Worm (Caenorhabditis elegans): ENCODE results near the gene C27A7.6.

The C27A7.6 gene

ce11 chrV:12106841-12107240, 23.7 kb downstream of the C27A7.6 start, which contains the start of gene nhr-136:
TSS of gene nhr-136 (plus strand) at chrV:12107141.
- TF ChIP-seq hmg-4 (GFP tag; optimal IDR thresholded peaks at IDR 0.05) (no peak), flt-1 (GFP tag; IDR thresholded peaks at IDR 0.05) (no peak), ama-1 (optimal IDR thresholded peaks at IDR 0.05) (no peak), tbx-37 (GFP tag; conservative IDR thresholded peaks at IDR 0.05) (no peak), ceh-36 (tag; optimal IDR thresholded peaks at IDR 0.05) (no peak), tra-4 (tag; optimal IDR thresholded peaks at IDR 0.05) (no peak), pes-1 (GFP tag; IDR thresholded peaks at IDR 0.05) (no peak), aly-1 (tag; optimal IDR thresholded peaks at IDR 0.05) (no peak)

- TF ChIP-seq ceh-13 (GFP tag; optimal IDR thresholded peaks at IDR 0.05) (no peak), scrt-1 (GFP tag; IDR thresholded peaks at IDR 0.05) (no peak), tra-4 (tag; optimal IDR thresholded peaks at IDR 0.05) (no peak), tbx-37 (GFP tag; conservative IDR thresholded peaks at IDR 0.05) (no peak), pes-1 (GFP tag; IDR thresholded peaks at IDR 0.05) (no peak), aly-1 (tag; optimal IDR thresholded peaks at IDR 0.05) (no peak), flt-1 (GFP tag; IDR thresholded peaks at IDR 0.05) (no peak), hmbx-1 (tag; optimal IDR thresholded peaks at IDR 0.05) (no peak), F13C5.2 (tag; optimal IDR thresholded peaks at IDR 0.05) (no peak), hnd-1 (tag; optimal IDR thresholded peaks at IDR 0.05) (no peak), ets-7 (tag; optimal IDR thresholded peaks at IDR 0.05) (no peak), sea-1 (GFP tag; conservative IDR thresholded peaks at IDR 0.05) (no peak)
These were observed 26.7 kb downstream of the C27A7.6 start, which contains the start of gene nhr-153 for ce11 chrV:12103920-12104319. TSS of gene nhr-153 (plus strand) at chrV:12104220.

- no peak for TF ChIP-seq aly-1 (tag; optimal IDR thresholded peaks at IDR 0.05)
- no peak for TF ChIP-seq F13C5.2 (tag; optimal IDR thresholded peaks at IDR 0.05)
- TF ChIP-seq B0310.2 (tag; optimal IDR thresholded peaks at IDR 0.05), result no peak
- TF ChIP-seq tbx-37 (GFP tag; conservative IDR thresholded peaks at IDR 0.05), result no peak
- no peak for TF ChIP-seq hnd-1 (tag; optimal IDR thresholded peaks at IDR 0.05)
- no peak for TF ChIP-seq tra-4 (tag; optimal IDR thresholded peaks at IDR 0.05)
- no peak for TF ChIP-seq tbx-11 (GFP tag; IDR thresholded peaks at IDR 0.05)
- no peak for TF ChIP-seq ceh-13 (GFP tag; optimal IDR thresholded peaks at IDR 0.05)
- TF ChIP-seq hmg-4 (GFP tag; optimal IDR thresholded peaks at IDR 0.05), result no peak
- TF ChIP-seq sea-1 (GFP tag; conservative IDR thresholded peaks at IDR 0.05), result no peak
- TF ChIP-seq ama-1 (optimal IDR thresholded peaks at IDR 0.05), result no peak
- no peak for TF ChIP-seq ets-7 (tag; optimal IDR thresholded peaks at IDR 0.05)
- TF ChIP-seq flt-1 (GFP tag; IDR thresholded peaks at IDR 0.05), result no peak
- TF ChIP-seq ceh-36 (tag; optimal IDR thresholded peaks at IDR 0.05), result no peak
- no peak for TF ChIP-seq scrt-1 (GFP tag; IDR thresholded peaks at IDR 0.05)
- TF ChIP-seq hmbx-1 (tag; optimal IDR thresholded peaks at IDR 0.05), result no peak
- no peak for TF ChIP-seq pes-1 (GFP tag; IDR thresholded peaks at IDR 0.05)
These were observed 29.7 kb downstream of the C27A7.6 start, which contains the start of gene nhr-154 for ce11 chrV:12100794-12101343. TSS of gene nhr-154 (plus strand) at chrV:12101293.

ce11 chrV:12098123-12098522, 32.5 kb downstream of the C27A7.6 start, which contains the start of gene nhr-209:
TSS of gene nhr-209 (plus strand) at chrV:12098149.
- TF ChIP-seq hnd-1 (tag; optimal IDR thresholded peaks at IDR 0.05), result no peak
- no peak for TF ChIP-seq hmbx-1 (tag; optimal IDR thresholded peaks at IDR 0.05)

- TF ChIP-seq hmbx-1 (tag; optimal IDR thresholded peaks at IDR 0.05) (no peak), ceh-36 (tag; optimal IDR thresholded peaks at IDR 0.05) (no peak), F13C5.2 (tag; optimal IDR thresholded peaks at IDR 0.05) (no peak), sea-1 (GFP tag; conservative IDR thresholded peaks at IDR 0.05) (no peak), aly-1 (tag; optimal IDR thresholded peaks at IDR 0.05) (no peak), tra-4 (tag; optimal IDR thresholded peaks at IDR 0.05) (no peak), ceh-13 (GFP tag; optimal IDR thresholded peaks at IDR 0.05) (no peak), pes-1 (GFP tag; IDR thresholded peaks at IDR 0.05) (no peak), hnd-1 (tag; optimal IDR thresholded peaks at IDR 0.05) (no peak), tbx-37 (GFP tag; conservative IDR thresholded peaks at IDR 0.05) (no peak), flt-1 (GFP tag; IDR thresholded peaks at IDR 0.05) (no peak), B0310.2 (tag; optimal IDR thresholded peaks at IDR 0.05) (no peak), ama-1 (optimal IDR thresholded peaks at IDR 0.05) (no peak), hmg-4 (GFP tag; optimal IDR thresholded peaks at IDR 0.05) (no peak), tbx-11 (GFP tag; IDR thresholded peaks at IDR 0.05) (no peak), ets-7 (tag; optimal IDR thresholded peaks at IDR 0.05) (no peak), scrt-1 (GFP tag; IDR thresholded peaks at IDR 0.05) (no peak)
These were observed 34.7 kb downstream of the C27A7.6 start, which contains the start of gene nhr-207 for ce11 chrV:12095865-12096264. TSS of gene nhr-207 (plus strand) at chrV:12096146.

- TF ChIP-seq pes-1 (GFP tag; IDR thresholded peaks at IDR 0.05) (no peak), aly-1 (tag; optimal IDR thresholded peaks at IDR 0.05) (no peak), flt-1 (GFP tag; IDR thresholded peaks at IDR 0.05) (no peak), ets-7 (tag; optimal IDR thresholded peaks at IDR 0.05) (no peak), hmbx-1 (tag; optimal IDR thresholded peaks at IDR 0.05) (no peak), hnd-1 (tag; optimal IDR thresholded peaks at IDR 0.05) (no peak), B0310.2 (tag; optimal IDR thresholded peaks at IDR 0.05) (no peak), ceh-13 (GFP tag; optimal IDR thresholded peaks at IDR 0.05) (no peak), tbx-37 (GFP tag; conservative IDR thresholded peaks at IDR 0.05) (no peak), ceh-36 (tag; optimal IDR thresholded peaks at IDR 0.05) (no peak), sea-1 (GFP tag; conservative IDR thresholded peaks at IDR 0.05) (no peak), ama-1 (optimal IDR thresholded peaks at IDR 0.05) (no peak), F13C5.2 (tag; optimal IDR thresholded peaks at IDR 0.05) (no peak), tra-4 (tag; optimal IDR thresholded peaks at IDR 0.05) (no peak), tbx-11 (GFP tag; IDR thresholded peaks at IDR 0.05) (no peak), scrt-1 (GFP tag; IDR thresholded peaks at IDR 0.05) (no peak), hmg-4 (GFP tag; optimal IDR thresholded peaks at IDR 0.05) (no peak)
These were observed 36.6 kb downstream of the C27A7.6 start, which contains the start of gene nhr-208 for ce11 chrV:12094030-12094429. TSS of gene nhr-208 (plus strand) at chrV:12094317.

- TF ChIP-seq tbx-37 (GFP tag; conservative IDR thresholded peaks at IDR 0.05) (no peak), ceh-13 (GFP tag; optimal IDR thresholded peaks at IDR 0.05) (no peak), scrt-1 (GFP tag; IDR thresholded peaks at IDR 0.05) (no peak), tbx-11 (GFP tag; IDR thresholded peaks at IDR 0.05) (no peak), aly-1 (tag; optimal IDR thresholded peaks at IDR 0.05) (no peak), sea-1 (GFP tag; conservative IDR thresholded peaks at IDR 0.05) (no peak), hnd-1 (tag; optimal IDR thresholded peaks at IDR 0.05) (no peak), hmbx-1 (tag; optimal IDR thresholded peaks at IDR 0.05) (no peak), pes-1 (GFP tag; IDR thresholded peaks at IDR 0.05) (no peak), B0310.2 (tag; optimal IDR thresholded peaks at IDR 0.05) (no peak), ama-1 (optimal IDR thresholded peaks at IDR 0.05) (no peak), flt-1 (GFP tag; IDR thresholded peaks at IDR 0.05) (no peak), ceh-36 (tag; optimal IDR thresholded peaks at IDR 0.05) (no peak), F13C5.2 (tag; optimal IDR thresholded peaks at IDR 0.05) (no peak), hmg-4 (GFP tag; optimal IDR thresholded peaks at IDR 0.05) (no peak), ets-7 (tag; optimal IDR thresholded peaks at IDR 0.05) (no peak), tra-4 (tag; optimal IDR thresholded peaks at IDR 0.05) (no peak)
These were observed 38.8 kb downstream of the C27A7.6 start, which contains the start of gene nhr-206 for ce11 chrV:12091759-12092158. TSS of gene nhr-206 (plus strand) at chrV:12092006.
